Worm (Caenorhabditis elegans): Measurements from ENCODE around the gene F35H8.4.

Gene F35H8.4

ce11 chrII:9592737-9593136 lies 32.9 kb upstream of the F35H8.4 start, which contains the start of gene parp-2:
TSS of gene parp-2 (plus strand) at chrII:9593037.
- TF ChIP-seq sptf-2 (GFP tag; optimal IDR thresholded peaks at IDR 0.05) = no peak
- TF ChIP-seq Y67H2A.10 (GFP tag; conservative IDR thresholded peaks at IDR 0.05) = no peak
- TF ChIP-seq hrde-1 (tag; optimal IDR thresholded peaks at IDR 0.05; ENCODE audit: borderline replicate concordance) = no peak
- no peak for TF ChIP-seq snpc-3.4 (tag; optimal IDR thresholded peaks at IDR 0.05)
- no peak for TF ChIP-seq lin-54 (GFP tag; optimal IDR thresholded peaks at IDR 0.05)
- TF ChIP-seq ZK185.1 (tag; optimal IDR thresholded peaks at IDR 0.05; ENCODE audit: poor library complexity, severe bottlenecking) = no peak
- TF ChIP-seq nfyb-1 (GFP tag; IDR thresholded peaks at IDR 0.05) = no peak
- TF ChIP-seq mxl-1 (tag; optimal IDR thresholded peaks at IDR 0.05) = no peak
- TF ChIP-seq somi-1 (GFP tag; optimal IDR thresholded peaks at IDR 0.05) = no peak
- TF ChIP-seq T26A5.8 (tag; optimal IDR thresholded peaks at IDR 0.05) = no peak
- TF ChIP-seq ceh-58 (GFP tag; IDR thresholded peaks at IDR 0.05) = no peak
- no peak for TF ChIP-seq nhr-27 (tag; optimal IDR thresholded peaks at IDR 0.05)
- TF ChIP-seq hsf-1 (GFP tag; IDR thresholded peaks at IDR 0.05) = no peak
- TF ChIP-seq rcor-1 (GFP tag; IDR thresholded peaks at IDR 0.05) = no peak
- TF ChIP-seq F39B2.1 (GFP tag; IDR thresholded peaks at IDR 0.05) = no peak

DNA sequence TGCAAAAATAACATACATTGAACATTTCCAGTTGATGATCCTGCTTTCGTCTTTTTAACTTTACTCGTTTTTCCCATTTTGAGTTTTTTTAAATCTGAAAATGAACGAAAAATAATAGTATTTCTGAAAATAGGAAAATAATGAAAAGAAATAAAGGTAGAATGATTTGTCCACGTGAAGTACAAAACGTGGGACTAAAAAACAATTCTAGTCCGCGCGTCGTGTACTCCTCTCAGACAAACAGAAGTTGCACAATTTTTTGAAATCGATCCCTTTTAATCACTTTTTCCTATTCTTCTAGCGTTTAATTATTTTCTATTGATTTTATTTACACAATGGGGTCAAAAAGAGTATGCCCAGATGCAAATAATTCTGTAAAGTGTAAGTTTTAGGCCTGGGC lies 31.2 kb upstream of the F35H8.4 start, which contains the start of the genes E02H1.1 and tag-124:
TSS of gene E02H1.1 (minus strand) at position 94 of the 400 bp plus-strand sequence.
TSS of gene tag-124 (plus strand) at position 222 of the 400 bp plus-strand sequence.
- TF ChIP-seq lin-40 (tag; optimal IDR thresholded peaks at IDR 0.05) (peak; percentile 70), madf-3 (GFP tag; IDR thresholded peaks at IDR 0.05) (0 out of 2 replicates have a peak, but pooled peaks have one; percentile 49), T07F8.4 (tag; optimal IDR thresholded peaks at IDR 0.05) (no peak), ztf-28 (GFP tag; IDR thresholded peaks at IDR 0.05) (peak; percentile 64; the same call in 1 of the 2 replicates), cebp-1 (GFP tag; IDR thresholded peaks at IDR 0.05) (no peak), cebp-1 (tag; optimal IDR thresholded peaks at IDR 0.05) (peak; percentile 58), chd-7 (tag; optimal IDR thresholded peaks at IDR 0.05) (peak; percentile 29), rcor-1 (GFP tag; IDR thresholded peaks at IDR 0.05) (peak; percentile 62), mcd-1 (GFP tag; IDR thresholded peaks at IDR 0.05) (peak; percentile 63; the same call in 1 of the 2 replicates), bed-2 (GFP tag; IDR thresholded peaks at IDR 0.05) (0 out of 2 replicates have a peak, but pooled peaks have one; percentile 34), akir-1 (GFP tag; optimal IDR thresholded peaks at IDR 0.05) (peak; percentile 33), let-607 (tag; optimal IDR thresholded peaks at IDR 0.05) (peak in 1 of 2 experiments; percentile 62), unc-62 (GFP tag; optimal IDR thresholded peaks at IDR 0.05) (no peak), nhr-120 (GFP tag; IDR thresholded peaks at IDR 0.05) (no peak), dox-1 (GFP tag; IDR thresholded peaks at IDR 0.05) (peak; percentile 37; the same call in 1 of the 2 replicates), athp-1 (tag; optimal IDR thresholded peaks at IDR 0.05) (peak; percentile 44), nfya-2 (GFP tag; IDR thresholded peaks at IDR 0.05) (no peak), lin-35 (GFP tag; optimal IDR thresholded peaks at IDR 0.05) (peak in 1 of 3 experiments; percentile 48), Y95B8A.8 (GFP tag; IDR thresholded peaks at IDR 0.05) (no peak), F23B12.7 (tag; optimal IDR thresholded peaks at IDR 0.05; ENCODE audit: insufficient read depth) (no peak), snpc-4 (GFP tag; optimal IDR thresholded peaks at IDR 0.05) (no peak), snpc-4 (tag; optimal IDR thresholded peaks at IDR 0.05) (peak in 2 of 4 experiments; percentile 22 to 29), tbp1 (GFP tag; optimal IDR thresholded peaks at IDR 0.05) (peak; percentile 21), lir-1 (GFP tag; conservative IDR thresholded peaks at IDR 0.05) (peak; percentile 50; the same call in 1 of the 2 replicates), attf-3 (GFP tag; conservative IDR thresholded peaks at IDR 0.05) (peak; percentile 59), ccch-3 (GFP tag; optimal IDR thresholded peaks at IDR 0.05) (peak; percentile 5), xnd-1 (tag; optimal IDR thresholded peaks at IDR 0.05) (peak; percentile 2), Y67H2A.10 (GFP tag; conservative IDR thresholded peaks at IDR 0.05) (no peak), madf-8 (GFP tag; conservative IDR thresholded peaks at IDR 0.05) (peak; percentile 29; the same call in 1 of the 2 replicates), ceh-27 (GFP tag; optimal IDR thresholded peaks at IDR 0.05) (peak; percentile 69), madf-6 (GFP tag; IDR thresholded peaks at IDR 0.05) (peak; percentile 70; the same call in 1 of the 2 replicates), F33H1.4 (GFP tag; IDR thresholded peaks at IDR 0.05) (peak; percentile 57), K12H6.12 (tag; optimal IDR thresholded peaks at IDR 0.05) (peak; percentile 48), nhr-90 (tag; optimal IDR thresholded peaks at IDR 0.05) (no peak)
